Fruit fly (Drosophila melanogaster) whole organism, prepupa: ENCODE results near the gene Sap30.
A peak's percentile ranks its signal among the peaks of the same experiment; 100 is the strongest.

ENCODE experiments used
- CG10669 ChIP-seq: fragments of 200-800 bp; sonication (Bioruptor generic); optimal IDR thresholded peaks from 3 replicates; lab custom pipeline; 2018; ENCODE audit warnings: missing biosample characterization, mild to moderate bottlenecking, missing genetic modification characterization, moderate library complexity
- CG11762 ChIP-seq: fragments of 200-800 bp; sonication (Bioruptor generic); optimal IDR thresholded peaks from 3 replicates; lab custom pipeline; 2016; ENCODE audit warnings: missing biosample characterization, missing genetic modification characterization; ENCODE audit not compliant: insufficient read depth
- CG11902 ChIP-seq: fragments of 200-800 bp; sonication (Bioruptor generic); optimal IDR thresholded peaks from 3 replicates; lab custom pipeline; 2016; ENCODE audit warnings: missing biosample characterization, missing genetic modification characterization
- CG15336 ChIP-seq: fragments of 200-800 bp; sonication (Bioruptor generic); IDR thresholded peaks from 2 replicates; pipeline ENCODE4 v1.3.6; 2022; ENCODE audit warnings: missing biosample characterization, missing genetic modification characterization
- CG1621 ChIP-seq: fragments of 200-800 bp; sonication (Bioruptor generic); optimal IDR thresholded peaks from 3 replicates; lab custom pipeline; 2018; ENCODE audit warnings: missing biosample characterization, mild to moderate bottlenecking, missing genetic modification characterization
- CG16779 ChIP-seq: fragments of 200-800 bp; sonication (Bioruptor generic); optimal IDR thresholded peaks from 3 replicates; lab custom pipeline; 2017; ENCODE audit warnings: missing biosample characterization, mild to moderate bottlenecking, missing genetic modification characterization
- CG3032 ChIP-seq: fragments of 200-800 bp; optimal IDR thresholded peaks from 2 replicates; lab custom pipeline; 2019; ENCODE audit warnings: missing biosample characterization, mild to moderate bottlenecking, missing genetic modification characterization, moderate library complexity
- CG32006 ChIP-seq: fragments of 200-800 bp; sonication (Bioruptor generic); optimal IDR thresholded peaks from 3 replicates; lab custom pipeline; 2017; ENCODE audit warnings: missing biosample characterization, mild to moderate bottlenecking, missing genetic modification characterization
- CG34406 ChIP-seq: fragments of 200-800 bp; sonication (Bioruptor generic); optimal IDR thresholded peaks from 3 replicates; lab custom pipeline; 2016; ENCODE audit warnings: missing biosample characterization, missing genetic modification characterization
- CG3919 ChIP-seq: fragments of 200-800 bp; sonication (Bioruptor generic); optimal IDR thresholded peaks from 3 replicates; lab custom pipeline; 2016; ENCODE audit warnings: missing biosample characterization, missing genetic modification characterization
- CG6163 ChIP-seq: fragments of 200-800 bp; sonication (Bioruptor generic); IDR thresholded peaks from 3 replicates; pipeline ENCODE4 v1.3.6; 2022; ENCODE audit warnings: missing biosample characterization, missing genetic modification characterization
- CG6792 ChIP-seq: fragments of 200-800 bp; sonication (Bioruptor generic); optimal IDR thresholded peaks from 3 replicates; lab custom pipeline; 2016; ENCODE audit warnings: missing biosample characterization, missing genetic modification characterization
- CG6808 ChIP-seq: fragments of 200-800 bp; sonication (Bioruptor generic); optimal IDR thresholded peaks from 3 replicates; lab custom pipeline; 2017; ENCODE audit warnings: missing biosample characterization, missing genetic modification characterization, mild to moderate bottlenecking, moderate library complexity, missing genetic modification reagents
- CG6854 ChIP-seq: fragments of 200-800 bp; sonication (Bioruptor generic); optimal IDR thresholded peaks from 2 replicates; lab custom pipeline; 2017; ENCODE audit warnings: missing biosample characterization, mild to moderate bottlenecking, missing genetic modification characterization
- CG8119 ChIP-seq: fragments of 200-800 bp; sonication (Bioruptor generic); IDR thresholded peaks from 3 replicates; pipeline ENCODE4 v1.3.6; 2022; ENCODE audit warnings: missing biosample characterization, missing genetic modification characterization
- CG8319 ChIP-seq: fragments of 200-800 bp; sonication (Bioruptor generic); optimal IDR thresholded peaks from 3 replicates; lab custom pipeline; 2016; ENCODE audit warnings: missing biosample characterization, missing genetic modification characterization
- CG8632 ChIP-seq: fragments of 200-800 bp; sonication (Bioruptor generic); optimal IDR thresholded peaks from 3 replicates; lab custom pipeline; 2016; ENCODE audit warnings: missing biosample characterization, missing genetic modification characterization
- CG9139 ChIP-seq: fragments of 200-800 bp; sonication (Bioruptor generic); optimal IDR thresholded peaks from 3 replicates; lab custom pipeline; 2017; ENCODE audit warnings: missing biosample characterization, mild to moderate bottlenecking, missing genetic modification characterization
- Eip75B ChIP-seq: fragments of 200-800 bp; sonication (Bioruptor generic); optimal IDR thresholded peaks from 3 replicates; lab custom pipeline; 2016; ENCODE audit warnings: missing biosample characterization, missing genetic modification characterization
- Eip78C ChIP-seq: fragments of 200-800 bp; sonication (Bioruptor generic); peaks from one replicate; lab custom pipeline; 2016; ENCODE audit warnings: missing biosample characterization, missing genetic modification characterization
- Eip93F ChIP-seq: fragments of 200-800 bp; sonication (Bioruptor generic); optimal IDR thresholded peaks from 2 replicates; lab custom pipeline; 2016; ENCODE audit warnings: missing biosample characterization, mild to moderate bottlenecking, missing genetic modification characterization
- Ets21C ChIP-seq: fragments of 200-800 bp; sonication (Bioruptor generic); optimal IDR thresholded peaks from 3 replicates; lab custom pipeline; 2016; ENCODE audit warnings: missing biosample characterization, missing genetic modification characterization
- Ets96B ChIP-seq: fragments of 200-800 bp; optimal IDR thresholded peaks from 2 replicates; lab custom pipeline; 2019; ENCODE audit warnings: missing biosample characterization, mild to moderate bottlenecking, missing genetic modification characterization, moderate library complexity
- Gug ChIP-seq: fragments of 200-800 bp; sonication (Bioruptor generic); IDR thresholded peaks from 2 replicates; pipeline ENCODE4 v1.3.6; 2022; ENCODE audit warnings: missing biosample characterization, missing genetic modification characterization
- Hr38 ChIP-seq: sonication (Bioruptor generic); optimal IDR thresholded peaks from 2 replicates; lab custom pipeline; 2016; ENCODE audit warnings: missing biosample characterization, missing genetic modification characterization
- Hr39 ChIP-seq: fragments of 200-800 bp; sonication (Bioruptor generic); optimal IDR thresholded peaks from 2 replicates; lab custom pipeline; 2016; ENCODE audit warnings: missing biosample characterization, missing genetic modification characterization
- Hr4 ChIP-seq: fragments of 200-800 bp; sonication (Bioruptor generic); optimal IDR thresholded peaks from 3 replicates; lab custom pipeline; 2016; ENCODE audit warnings: missing biosample characterization, missing genetic modification characterization
- Lpt ChIP-seq: fragments of 200-800 bp; sonication (Bioruptor generic); optimal IDR thresholded peaks from 3 replicates; lab custom pipeline; 2016; ENCODE audit warnings: missing biosample characterization, missing genetic modification characterization
- Met ChIP-seq: fragments of 200-800 bp; sonication (Bioruptor generic); optimal IDR thresholded peaks from 3 replicates; lab custom pipeline; 2016; ENCODE audit warnings: missing biosample characterization, missing genetic modification characterization
- OdsH ChIP-seq: fragments of 200-800 bp; sonication (Bioruptor generic); optimal IDR thresholded peaks from 3 replicates; lab custom pipeline; 2016; ENCODE audit warnings: missing biosample characterization, missing genetic modification characterization
- Smox ChIP-seq: fragments of 200-800 bp; sonication (Bioruptor generic); optimal IDR thresholded peaks from 3 replicates; lab custom pipeline; 2016; ENCODE audit warnings: missing biosample characterization, missing genetic modification characterization
- Sox102F ChIP-seq: fragments of 200-800 bp; sonication (Bioruptor generic); optimal IDR thresholded peaks from 2 replicates; lab custom pipeline; 2016; ENCODE audit warnings: missing biosample characterization, mild to moderate bottlenecking, missing genetic modification characterization
- Sox14 ChIP-seq: fragments of 200-800 bp; sonication (Bioruptor generic); optimal IDR thresholded peaks from 3 replicates; lab custom pipeline; 2016; ENCODE audit warnings: missing biosample characterization, missing genetic modification characterization
- Sox15 ChIP-seq: fragments of 200-800 bp; sonication (Bioruptor generic); optimal IDR thresholded peaks from 3 replicates; lab custom pipeline; 2016; ENCODE audit warnings: missing biosample characterization, missing genetic modification characterization
- acj6 ChIP-seq: fragments of 200-800 bp; sonication (Bioruptor generic); optimal IDR thresholded peaks from 3 replicates; lab custom pipeline; 2016; ENCODE audit warnings: missing biosample characterization, missing genetic modification characterization
- cyc ChIP-seq: fragments of 200-800 bp; sonication (Bioruptor generic); optimal IDR thresholded peaks from 3 replicates; lab custom pipeline; 2016; ENCODE audit warnings: missing biosample characterization, missing genetic modification characterization
- dac ChIP-seq: fragments of 200-800 bp; sonication (Bioruptor generic); optimal IDR thresholded peaks from 2 replicates; lab custom pipeline; 2017; ENCODE audit warnings: missing biosample characterization, mild to moderate bottlenecking, missing genetic modification characterization
- dsx ChIP-seq: fragments of 200-800 bp; optimal IDR thresholded peaks from 3 replicates; lab custom pipeline; 2019; ENCODE audit warnings: missing biosample characterization, mild to moderate bottlenecking, missing genetic modification characterization, moderate library complexity; ENCODE audit not compliant: poor library complexity, severe bottlenecking
- eg ChIP-seq: fragments of 200-800 bp; sonication (Bioruptor generic); IDR thresholded peaks from 3 replicates; pipeline ENCODE4 v1.3.6; 2022; ENCODE audit warnings: missing biosample characterization, missing genetic modification characterization
- esn ChIP-seq: fragments of 200-800 bp; sonication (Bioruptor generic); optimal IDR thresholded peaks from 2 replicates; lab custom pipeline; 2016; ENCODE audit warnings: missing biosample characterization, mild to moderate bottlenecking, missing genetic modification characterization, moderate library complexity
- fd59A ChIP-seq: fragments of 200-800 bp; sonication (Bioruptor generic); optimal IDR thresholded peaks from 2 replicates; lab custom pipeline; 2017; ENCODE audit warnings: missing biosample characterization, mild to moderate bottlenecking, missing genetic modification characterization, missing genetic modification reagents
- fd85E ChIP-seq: fragments of 200-800 bp; sonication (Bioruptor generic); optimal IDR thresholded peaks from 3 replicates; lab custom pipeline; 2016; ENCODE audit warnings: missing biosample characterization, missing genetic modification characterization
- pdm3 ChIP-seq: fragments of 200-800 bp; sonication (Bioruptor generic); optimal IDR thresholded peaks from 3 replicates; lab custom pipeline; 2016; ENCODE audit warnings: missing biosample characterization, missing genetic modification characterization
- salr ChIP-seq, 2 experiments: fragments of 200-800 bp; sonication (Bioruptor generic); optimal IDR thresholded peaks; 3 replicates each; lab custom pipeline; 2016 to 2018; ENCODE audit warnings: missing biosample characterization in 2 of 2, missing genetic modification characterization in 2 of 2, mild to moderate bottlenecking in 1 of 2
- spab ChIP-seq: fragments of 200-800 bp; sonication (Bioruptor generic); optimal IDR thresholded peaks from 2 replicates; lab custom pipeline; 2017; ENCODE audit warnings: missing biosample characterization, mild to moderate bottlenecking, missing genetic modification characterization, missing genetic modification reagents
- ss ChIP-seq, 2 experiments: fragments of 200-800 bp; sonication (Bioruptor generic); optimal IDR thresholded peaks; 2 replicates in 1 of 2; 3 replicates in 1 of 2; lab custom pipeline; 2017 to 2018; ENCODE audit warnings: mild to moderate bottlenecking in 2 of 2, missing biosample characterization in 2 of 2, missing genetic modification characterization in 2 of 2, moderate library complexity in 1 of 2
- svp ChIP-seq: fragments of 200-800 bp; sonication (Bioruptor generic); peaks from one replicate; lab custom pipeline; 2016; ENCODE audit warnings: missing biosample characterization, missing genetic modification characterization
- topi ChIP-seq: fragments of 200-800 bp; sonication (Bioruptor generic); optimal IDR thresholded peaks from 3 replicates; lab custom pipeline; 2016; ENCODE audit warnings: missing biosample characterization, missing genetic modification characterization

The Sap30 gene

dm6 chrX:16765809-16766208 lies 21.3 kb upstream of the Sap30 start (continued):
- peak; percentile 37 for TF ChIP-seq Eip75B (GFP tag; lab: Kevin White, UChicago)
- no peak for TF ChIP-seq Gug (GFP tag; lab: Robert Waterston, UW)
- no peak for TF ChIP-seq CG10669
- no peak for TF ChIP-seq svp (GFP tag; lab: Kevin White, UChicago)
- 0 out of 3 replicates have a peak, but pooled peaks have one; percentile 38 for TF ChIP-seq eg
- peak; percentile 56 for TF ChIP-seq Lpt (GFP tag; lab: Kevin White, UChicago)
- TF ChIP-seq Eip93F, result no peak
- TF ChIP-seq Sox102F, result no peak
- TF ChIP-seq CG8632 (GFP tag; lab: Kevin White, UChicago), result peak; percentile 30
- no peak for TF ChIP-seq Ets21C (GFP tag; lab: Kevin White, UChicago)
- TF ChIP-seq CG16779 (tag; lab: Kevin White, UChicago), result no peak
- peak; percentile 15 for TF ChIP-seq Ets96B
- TF ChIP-seq CG11902 (GFP tag; lab: Kevin White, UChicago), result no peak
- peak; percentile 4 for TF ChIP-seq dsx (GFP tag; lab: Kevin White, UChicago)
- TF ChIP-seq cyc (GFP tag; lab: Kevin White, UChicago), result no peak

- TF ChIP-seq esn (GFP tag; lab: Kevin White, UChicago) (no peak), CG6808 (GFP tag; lab: Kevin White, UChicago) (no peak), Eip93F (no peak), CG9139 (GFP tag; lab: Kevin White, UChicago) (no peak), eg (0 out of 3 replicates have a peak, but pooled peaks have one; percentile 9), CG15336 (GFP tag; lab: Robert Waterston, UW) (0 out of 2 replicates have a peak, but pooled peaks have one; percentile 26), OdsH (GFP tag; lab: Kevin White, UChicago) (no peak), fd85E (GFP tag; lab: Kevin White, UChicago) (no peak), CG11902 (GFP tag; lab: Kevin White, UChicago) (no peak), Sox14 (no peak), salr (GFP tag; optimal IDR thresholded peaks at IDR 0.05; lab: Kevin White, UChicago) (no peak), Hr4 (GFP tag; lab: Kevin White, UChicago) (no peak), CG8632 (GFP tag; lab: Kevin White, UChicago) (no peak), Eip78C (peak; percentile 39), Gug (GFP tag; lab: Robert Waterston, UW) (no peak), Smox (GFP tag; lab: Kevin White, UChicago) (no peak), CG3919 (GFP tag; lab: Kevin White, UChicago) (no peak), CG6854 (GFP tag; lab: Kevin White, UChicago) (no peak), Sox102F (no peak), Lpt (GFP tag; lab: Kevin White, UChicago) (no peak), dsx (GFP tag; lab: Kevin White, UChicago) (no peak), CG8119 (GFP tag; lab: Robert Waterston, UW) (no peak), pdm3 (GFP tag; lab: Kevin White, UChicago) (no peak), CG11762 (no peak), CG32006 (GFP tag; lab: Kevin White, UChicago) (no peak), svp (GFP tag; lab: Kevin White, UChicago) (peak; percentile 45), CG6163 (GFP tag; lab: Robert Waterston, UW) (0 out of 3 replicates have a peak, but pooled peaks have one; percentile 16), ss (GFP tag; optimal IDR thresholded peaks at IDR 0.05; lab: Kevin White, UChicago) (peak in 1 of 2 experiments; percentile 33), Met (GFP tag; lab: Kevin White, UChicago) (no peak), Hr39 (no peak), CG3032 (tag; lab: Kevin White, UChicago) (no peak), fd59A (GFP tag; lab: Kevin White, UChicago) (no peak), CG6792 (GFP tag; lab: Kevin White, UChicago) (no peak), acj6 (GFP tag; lab: Kevin White, UChicago) (no peak), Sox15 (no peak), CG10669 (no peak), Hr38 (no peak), CG1621 (tag; lab: Kevin White, UChicago) (no peak), CG8319 (GFP tag; lab: Kevin White, UChicago) (no peak), CG34406 (GFP tag; lab: Kevin White, UChicago) (no peak), spab (GFP tag; lab: Kevin White, UChicago) (no peak), dac (GFP tag; lab: Kevin White, UChicago) (no peak), topi (no peak), Ets96B (no peak)
Measured at dm6 chrX:16766868-16767431, 20.1 kb upstream of the Sap30 start.
